Worm (Caenorhabditis elegans) whole organism, L2 larva: ENCODE results near the gene srlf-36.

Experiments
- C34F6.9 ChIP-seq: fragments of 150-350 bp; optimal IDR thresholded peaks from 2 replicates; lab custom pipeline; 2014; ENCODE audit warnings: missing biosample characterization, missing genetic modification characterization
- R02D3.7 ChIP-seq: fragments of 150-350 bp; optimal IDR thresholded peaks from 2 replicates; lab custom pipeline; 2014; ENCODE audit warnings: missing biosample characterization, missing genetic modification characterization
- Y55F3AM.14 ChIP-seq: fragments of 200-800 bp; sonication (Bioruptor generic); optimal IDR thresholded peaks from 2 replicates; lab custom pipeline; 2018; ENCODE audit warnings: mild to moderate bottlenecking, missing genetic modification characterization, missing compliant biosample characterization
- alr-1 ChIP-seq: fragments of 150-350 bp; optimal IDR thresholded peaks from 2 replicates; lab custom pipeline; 2014; ENCODE audit warnings: missing biosample characterization, missing genetic modification characterization
- aly-2 ChIP-seq: fragments of 150-350 bp; optimal IDR thresholded peaks from 2 replicates; lab custom pipeline; 2014; ENCODE audit warnings: missing biosample characterization, missing genetic modification characterization
- blmp-1 ChIP-seq: sonication (generic microtip); optimal IDR thresholded peaks from 2 replicates; lab custom pipeline; 2017; ENCODE audit warnings: missing genetic modification characterization, mild to moderate bottlenecking, missing compliant biosample characterization, antibody characterized with exemption, moderate library complexity; ENCODE audit not compliant: insufficient read depth
- ceh-16 ChIP-seq: fragments of 150-350 bp; optimal IDR thresholded peaks from 2 replicates; lab custom pipeline; 2014; ENCODE audit warnings: missing biosample characterization, missing genetic modification characterization
- ceh-82 ChIP-seq: fragments of 150-350 bp; optimal IDR thresholded peaks from 2 replicates; lab custom pipeline; 2014; ENCODE audit warnings: missing biosample characterization, missing genetic modification characterization
- crh-2 ChIP-seq: sonication (generic microtip); optimal IDR thresholded peaks from 2 replicates; lab custom pipeline; 2017; ENCODE audit warnings: missing biosample characterization, missing genetic modification characterization
- egl-27 ChIP-seq: sonication (generic microtip); optimal IDR thresholded peaks from 3 replicates; lab custom pipeline; 2017; ENCODE audit warnings: missing biosample characterization, missing genetic modification reagents, missing genetic modification characterization
- elt-1 ChIP-seq: fragments of 150-350 bp; optimal IDR thresholded peaks from 2 replicates; lab custom pipeline; 2014; ENCODE audit warnings: missing biosample characterization, missing genetic modification characterization
- elt-3 ChIP-seq: sonication (generic microtip); optimal IDR thresholded peaks from 2 replicates; lab custom pipeline; 2017; ENCODE audit warnings: missing biosample characterization, missing genetic modification characterization
- fos-1 ChIP-seq: fragments of 150-350 bp; optimal IDR thresholded peaks from 2 replicates; lab custom pipeline; 2014; ENCODE audit warnings: missing biosample characterization, missing genetic modification characterization
- gmeb-1 ChIP-seq: fragments of 150-350 bp; optimal IDR thresholded peaks from 2 replicates; lab custom pipeline; 2014; ENCODE audit warnings: missing biosample characterization, missing genetic modification characterization
- lin-11 ChIP-seq: fragments of 150-350 bp; sonication (generic microtip); optimal IDR thresholded peaks from 2 replicates; lab custom pipeline; 2014; ENCODE audit warnings: missing biosample characterization, missing genetic modification characterization, inconsistent platforms, mixed read lengths
- lin-13 ChIP-seq: fragments of 150-350 bp; optimal IDR thresholded peaks from 2 replicates; lab custom pipeline; 2014; ENCODE audit warnings: missing biosample characterization, missing genetic modification reagents, missing genetic modification characterization
- lsy-2 ChIP-seq, 2 experiments: fragments of 150-350 bp in 1 of 2; sonication (generic microtip) in 1 of 2; optimal IDR thresholded peaks; 2 replicates each; lab custom pipeline; 2014 to 2017; ENCODE audit warnings: missing biosample characterization in 2 of 2, missing genetic modification characterization in 2 of 2
- mab-5 ChIP-seq: fragments of 150-350 bp; optimal IDR thresholded peaks from 2 replicates; lab custom pipeline; 2014; ENCODE audit warnings: missing biosample characterization, missing genetic modification characterization
- mbf-1 ChIP-seq: sonication (generic microtip); optimal IDR thresholded peaks from 2 replicates; lab custom pipeline; 2017; ENCODE audit warnings: missing biosample characterization, missing genetic modification characterization
- mdl-1 ChIP-seq, 2 experiments: fragments of 150-350 bp in 1 of 2; sonication (generic microtip) in 1 of 2; optimal IDR thresholded peaks; 2 replicates each; lab custom pipeline; 2017; ENCODE audit warnings: missing biosample characterization in 2 of 2, missing genetic modification characterization in 2 of 2
- nhr-10 ChIP-seq: sonication (generic microtip); optimal IDR thresholded peaks from 2 replicates; lab custom pipeline; 2017; ENCODE audit warnings: missing biosample characterization, missing genetic modification characterization
- nhr-12 ChIP-seq: fragments of 150-350 bp; optimal IDR thresholded peaks from 2 replicates; lab custom pipeline; 2014; ENCODE audit warnings: missing biosample characterization, missing genetic modification characterization
- nhr-129 ChIP-seq: fragments of 150-350 bp; optimal IDR thresholded peaks from 2 replicates; lab custom pipeline; 2014; ENCODE audit warnings: missing biosample characterization, missing genetic modification characterization
- nhr-21 ChIP-seq: fragments of 150-350 bp; optimal IDR thresholded peaks from 2 replicates; lab custom pipeline; 2014; ENCODE audit warnings: missing biosample characterization, missing genetic modification characterization
- nhr-23 ChIP-seq: fragments of 150-350 bp; optimal IDR thresholded peaks from 2 replicates; lab custom pipeline; 2014; ENCODE audit warnings: missing biosample characterization, missing genetic modification reagents, missing genetic modification characterization
- nhr-237 ChIP-seq: fragments of 150-350 bp; optimal IDR thresholded peaks from 2 replicates; lab custom pipeline; 2014; ENCODE audit warnings: missing biosample characterization, missing genetic modification characterization
- nhr-25 ChIP-seq: fragments of 150-350 bp; sonication (generic microtip); optimal IDR thresholded peaks from 3 replicates; lab custom pipeline; 2014; ENCODE audit warnings: missing biosample characterization, missing genetic modification characterization
- nhr-6 ChIP-seq: fragments of 150-350 bp; optimal IDR thresholded peaks from 2 replicates; lab custom pipeline; 2014; ENCODE audit warnings: missing biosample characterization, missing genetic modification characterization
- nhr-77 ChIP-seq: fragments of 150-350 bp; optimal IDR thresholded peaks from 2 replicates; lab custom pipeline; 2014; ENCODE audit warnings: missing biosample characterization, missing genetic modification characterization
- peb-1 ChIP-seq: fragments of 150-350 bp; optimal IDR thresholded peaks from 2 replicates; lab custom pipeline; 2014; ENCODE audit warnings: missing biosample characterization, missing genetic modification characterization
- sem-4 ChIP-seq: fragments of 150-350 bp; optimal IDR thresholded peaks from 2 replicates; lab custom pipeline; 2014; ENCODE audit warnings: missing biosample characterization, missing genetic modification reagents, missing genetic modification characterization
- sma-3 ChIP-seq: sonication (generic microtip); optimal IDR thresholded peaks from 2 replicates; lab custom pipeline; 2016; ENCODE audit warnings: missing genetic modification reagents, missing genetic modification characterization, missing compliant biosample characterization
- sma-9 ChIP-seq, 2 experiments: fragments of 150-350 bp in 1 of 2; sonication (generic microtip) in 1 of 2; optimal IDR thresholded peaks; 2 replicates each; lab custom pipeline; 2014 to 2016; ENCODE audit warnings: missing genetic modification characterization in 2 of 2, mild to moderate bottlenecking in 1 of 2, missing biosample characterization in 1 of 2, missing compliant biosample characterization in 1 of 2, missing genetic modification reagents in 1 of 2, moderate library complexity in 1 of 2
- snpc-4 ChIP-seq: fragments of 150-350 bp; optimal IDR thresholded peaks from 2 replicates; lab custom pipeline; 2014; ENCODE audit warnings: missing biosample characterization, missing genetic modification characterization
- unc-55 ChIP-seq: fragments of 150-350 bp; sonication (generic microtip); optimal IDR thresholded peaks from 3 replicates; lab custom pipeline; 2014; ENCODE audit warnings: missing biosample characterization, missing genetic modification reagents, missing genetic modification characterization
- unc-62 ChIP-seq: fragments of 150-350 bp; optimal IDR thresholded peaks from 2 replicates; lab custom pipeline; 2014; ENCODE audit warnings: missing biosample characterization, missing genetic modification reagents, missing genetic modification characterization
- zag-1 ChIP-seq: fragments of 150-350 bp; optimal IDR thresholded peaks from 2 replicates; lab custom pipeline; 2014; ENCODE audit warnings: missing biosample characterization, missing genetic modification characterization
- ztf-1 ChIP-seq: fragments of 200-800 bp; sonication (Bioruptor generic); conservative IDR thresholded peaks from 2 replicates; pipeline ENCODE4 v1.3.6; 2022; ENCODE audit warnings: missing genetic modification characterization, missing compliant biosample characterization
- ztf-11 ChIP-seq: sonication (generic microtip); optimal IDR thresholded peaks from 2 replicates; lab custom pipeline; 2017; ENCODE audit warnings: missing biosample characterization, missing genetic modification characterization
- ztf-4 ChIP-seq: fragments of 150-350 bp; optimal IDR thresholded peaks from 2 replicates; lab custom pipeline; 2014; ENCODE audit warnings: missing biosample characterization, missing genetic modification characterization

Gene srlf-36

ce11 chrV:619054-619453 is 9.5 kb upstream of the srlf-36 start, which contains the start of gene F48G7.4 (continued):
- TF ChIP-seq Y55F3AM.14 (GFP tag; lab: Kevin White, UChicago) (peak; percentile 68), ztf-4 (tag; lab: Kevin White, UChicago) (peak; percentile 25), nhr-129 (peak; percentile 67), lin-11 (tag; lab: Kevin White, UChicago) (no peak), zag-1 (peak; percentile 84), unc-55 (GFP tag; lab: Kevin White, UChicago) (peak; percentile 92), elt-1 (tag; lab: Kevin White, UChicago) (no peak), snpc-4 (tag; lab: Kevin White, UChicago) (peak; percentile 32), nhr-23 (tag; lab: Kevin White, UChicago) (no peak), nhr-6 (peak; percentile 87), blmp-1 (no peak), egl-27 (tag; lab: Kevin White, UChicago) (peak; percentile 82), sem-4 (tag; lab: Kevin White, UChicago) (peak; percentile 51), ceh-82 (tag; lab: Kevin White, UChicago) (no peak)

- no peak for TF ChIP-seq nhr-25 (tag; lab: Kevin White, UChicago)
- peak; percentile 5 for TF ChIP-seq C34F6.9 (tag; lab: Kevin White, UChicago)
- peak in 1 of 2 experiments; percentile 29 for TF ChIP-seq lsy-2 (tag; optimal IDR thresholded peaks at IDR 0.05; lab: Kevin White, UChicago)
- no peak for TF ChIP-seq ceh-16 (tag; lab: Kevin White, UChicago)
- peak; percentile 15 for TF ChIP-seq sma-9 (GFP tag; optimal IDR thresholded peaks at IDR 0.05; lab: Kevin White, UChicago)
- no peak for TF ChIP-seq sma-9 (tag; optimal IDR thresholded peaks at IDR 0.05; lab: Kevin White, UChicago)
These were observed 8.3 kb upstream of the srlf-36 start for ce11 chrV:617917-618316.

- TF ChIP-seq fos-1 (tag; lab: Kevin White, UChicago) (peak; percentile 49), mbf-1 (tag; lab: Kevin White, UChicago) (no peak)
These were observed 5.7 kb upstream of the srlf-36 start, which contains the start of gene F48G7.13 for ce11 chrV:615275-615674. F48G7.13 (plus strand) TSS chrV:615575.

- TF ChIP-seq nhr-23 (tag; lab: Kevin White, UChicago) (no peak), mbf-1 (tag; lab: Kevin White, UChicago) (no peak), zag-1 (no peak), mdl-1 (tag; optimal IDR thresholded peaks at IDR 0.05; lab: Kevin White, UChicago) (no peak), elt-3 (tag; lab: Kevin White, UChicago) (no peak), aly-2 (tag; lab: Kevin White, UChicago) (no peak), egl-27 (tag; lab: Kevin White, UChicago) (no peak), nhr-77 (tag; lab: Kevin White, UChicago) (no peak), ceh-16 (tag; lab: Kevin White, UChicago) (no peak), ztf-11 (no peak), fos-1 (tag; lab: Kevin White, UChicago) (peak; percentile 8), gmeb-1 (tag; lab: Kevin White, UChicago) (no peak), nhr-21 (no peak), alr-1 (tag; lab: Kevin White, UChicago) (no peak), mab-5 (no peak), sma-3 (GFP tag; lab: Kevin White, UChicago) (no peak), unc-55 (GFP tag; lab: Kevin White, UChicago) (no peak), nhr-12 (tag; lab: Kevin White, UChicago) (no peak), sem-4 (tag; lab: Kevin White, UChicago) (no peak), sma-9 (GFP tag; optimal IDR thresholded peaks at IDR 0.05; lab: Kevin White, UChicago) (peak; percentile 57), sma-9 (tag; optimal IDR thresholded peaks at IDR 0.05; lab: Kevin White, UChicago) (no peak), nhr-10 (tag; lab: Kevin White, UChicago) (no peak), R02D3.7 (tag; lab: Kevin White, UChicago) (no peak), crh-2 (tag; lab: Kevin White, UChicago) (peak; percentile 29), snpc-4 (tag; lab: Kevin White, UChicago) (no peak), nhr-237 (no peak), unc-62 (GFP tag; lab: Kevin White, UChicago) (no peak), peb-1 (no peak), nhr-129 (peak; percentile 71), lin-13 (GFP tag; lab: Kevin White, UChicago) (no peak), ztf-1 (no peak), lin-11 (tag; lab: Kevin White, UChicago) (no peak)
- TF ChIP-seq, all 48 proteins: peak for 4
These were observed 646 bp upstream of the srlf-36 start, which contains the start of gene nhr-90 for ce11 chrV:610217-610616. nhr-90 (plus strand) TSS chrV:610512.
